Fruit fly (Drosophila melanogaster) whole organism, embryonic: ENCODE measurements around the gene CG32299.

Experiments
- BtbVII ChIP-seq: fragments of 200-800 bp; sonication (Bioruptor generic); optimal IDR thresholded peaks from 3 replicates; lab custom pipeline; 2017; ENCODE audit warnings: missing biosample characterization, mild to moderate bottlenecking, missing genetic modification characterization
- CG10267 ChIP-seq: fragments of 200-800 bp; sonication (Bioruptor generic); optimal IDR thresholded peaks from 2 replicates; lab custom pipeline; 2018; ENCODE audit warnings: missing biosample characterization, mild to moderate bottlenecking, missing genetic modification characterization, moderate library complexity
- CG17328 ChIP-seq: fragments of 200-800 bp; sonication (Bioruptor generic); IDR thresholded peaks from 2 replicates; pipeline ENCODE4 v1.3.6; 2022; ENCODE audit warnings: missing biosample characterization, missing genetic modification characterization
- CG17802 ChIP-seq: fragments of 200-800 bp; sonication (Bioruptor generic); optimal IDR thresholded peaks from 2 replicates; lab custom pipeline; 2018; ENCODE audit warnings: missing biosample characterization, mild to moderate bottlenecking, missing genetic modification characterization, moderate library complexity
- CG18599 ChIP-seq: fragments of 200-800 bp; sonication (Bioruptor generic); optimal IDR thresholded peaks from 3 replicates; lab custom pipeline; 2017; ENCODE audit warnings: missing biosample characterization, missing genetic modification characterization, mild to moderate bottlenecking, moderate library complexity, missing genetic modification reagents
- CG31441 ChIP-seq: fragments of 200-800 bp; sonication (Bioruptor generic); IDR thresholded peaks from 2 replicates; pipeline ENCODE4 v1.3.6; 2022; ENCODE audit warnings: missing biosample characterization, missing genetic modification characterization
- CG7556 ChIP-seq: fragments of 200-800 bp; sonication (Bioruptor generic); optimal IDR thresholded peaks from 2 replicates; lab custom pipeline; 2017; ENCODE audit warnings: missing biosample characterization, mild to moderate bottlenecking, missing genetic modification characterization
- CG8290 ChIP-seq, 3 experiments: fragments of 200-800 bp; sonication (Bioruptor generic); optimal IDR thresholded peaks; 2 replicates each; lab custom pipeline; 2016 to 2019; ENCODE audit warnings: missing biosample characterization in 3 of 3, missing genetic modification characterization in 3 of 3, mild to moderate bottlenecking in 2 of 3, moderate library complexity in 1 of 3
- Dek ChIP-seq: fragments of 200-800 bp; sonication (Bioruptor generic); optimal IDR thresholded peaks from 3 replicates; lab custom pipeline; 2019; ENCODE audit warnings: missing biosample characterization, mild to moderate bottlenecking, missing genetic modification characterization, moderate library complexity
- Drgx ChIP-seq: fragments of 200-800 bp; sonication (Bioruptor generic); IDR thresholded peaks from 2 replicates; pipeline ENCODE4 v1.3.6; 2022; ENCODE audit warnings: missing biosample characterization, missing genetic modification characterization
- Eip74EF ChIP-seq, 2 experiments: fragments of 200-800 bp in 1 of 2; fragments of >200 bp in 1 of 2; sonication (Bioruptor generic) in 1 of 2; optimal IDR thresholded peaks; 2 replicates each; lab custom pipeline; 2017 to 2019; ENCODE audit warnings: missing biosample characterization in 2 of 2, missing genetic modification characterization in 2 of 2, mild to moderate bottlenecking in 1 of 2, moderate library complexity in 1 of 2
- Hsf ChIP-seq: fragments of 200-800 bp; sonication (Bioruptor generic); optimal IDR thresholded peaks from 3 replicates; lab custom pipeline; 2016; ENCODE audit warnings: missing biosample characterization, missing genetic modification characterization
- Nf-YB ChIP-seq: fragments of 200-800 bp; sonication (Bioruptor generic); optimal IDR thresholded peaks from 3 replicates; lab custom pipeline; 2019; ENCODE audit warnings: missing biosample characterization, mild to moderate bottlenecking, missing genetic modification characterization, moderate library complexity
- Oli ChIP-seq: fragments of 200-800 bp; sonication (Bioruptor generic); optimal IDR thresholded peaks from 2 replicates; lab custom pipeline; 2018; ENCODE audit warnings: missing biosample characterization, mild to moderate bottlenecking, missing genetic modification characterization, moderate library complexity
- Ssrp ChIP-seq: fragments of 200-800 bp; sonication (Bioruptor generic); optimal IDR thresholded peaks from 2 replicates; lab custom pipeline; 2018; ENCODE audit warnings: missing biosample characterization, mild to moderate bottlenecking, missing genetic modification characterization, moderate library complexity
- Taf1 ChIP-seq: fragments of 200-800 bp; sonication (Bioruptor generic); IDR thresholded peaks from 2 replicates; pipeline ENCODE4 v1.3.6; 2022; ENCODE audit warnings: missing biosample characterization, missing genetic modification characterization
- ara ChIP-seq: fragments of 200-800 bp; sonication (Bioruptor generic); IDR thresholded peaks from 2 replicates; pipeline ENCODE4 v1.3.6; 2022; ENCODE audit warnings: missing biosample characterization, missing genetic modification characterization
- bsh ChIP-seq, 2 experiments: fragments of 200-800 bp; sonication (Bioruptor generic); optimal IDR thresholded peaks; 2 replicates each; lab custom pipeline; 2017 to 2018; ENCODE audit warnings: mild to moderate bottlenecking in 2 of 2, missing biosample characterization in 2 of 2, missing genetic modification characterization in 2 of 2, moderate library complexity in 1 of 2
- chm ChIP-seq: fragments of 200-800 bp; sonication (Bioruptor generic); IDR thresholded peaks from 2 replicates; pipeline ENCODE4 v1.3.6; 2022; ENCODE audit warnings: missing biosample characterization, missing genetic modification characterization
- ems ChIP-seq: fragments of 200-800 bp; sonication (Bioruptor generic); optimal IDR thresholded peaks from 3 replicates; lab custom pipeline; 2016; ENCODE audit warnings: missing biosample characterization, missing genetic modification characterization
- ewg ChIP-seq: fragments of 200-800 bp; sonication (Bioruptor generic); optimal IDR thresholded peaks from 3 replicates; lab custom pipeline; 2017; ENCODE audit warnings: mild to moderate bottlenecking, missing biosample characterization, missing genetic modification reagents, missing genetic modification characterization
- exex ChIP-seq: fragments of 200-800 bp; sonication (Bioruptor generic); optimal IDR thresholded peaks from 4 replicates; lab custom pipeline; 2018; ENCODE audit warnings: missing biosample characterization, mild to moderate bottlenecking, missing genetic modification characterization, moderate library complexity
- gce ChIP-seq: fragments of 200-800 bp; sonication (Bioruptor generic); IDR thresholded peaks from 3 replicates; pipeline ENCODE4 v1.3.6; 2022; ENCODE audit warnings: missing biosample characterization, missing genetic modification characterization
- gem ChIP-seq: fragments of 200-800 bp; sonication (Bioruptor generic); optimal IDR thresholded peaks from 2 replicates; lab custom pipeline; 2019; ENCODE audit warnings: missing biosample characterization, mild to moderate bottlenecking, missing genetic modification characterization, moderate library complexity
- grau ChIP-seq: fragments of 200-800 bp; optimal IDR thresholded peaks from 3 replicates; lab custom pipeline; 2019; ENCODE audit warnings: missing biosample characterization, mild to moderate bottlenecking, missing genetic modification characterization, moderate library complexity
- hb ChIP-seq: fragments of 200-800 bp; sonication (Bioruptor generic); IDR thresholded peaks from 3 replicates; pipeline ENCODE4 v1.3.6; 2022; ENCODE audit warnings: missing biosample characterization, missing genetic modification characterization; ENCODE audit not compliant: partially characterized antibody
- lab ChIP-seq: fragments of 200-800 bp; sonication (Bioruptor generic); optimal IDR thresholded peaks from 3 replicates; lab custom pipeline; 2017; ENCODE audit warnings: missing biosample characterization, missing genetic modification characterization, mild to moderate bottlenecking, moderate library complexity, missing genetic modification reagents
- lbe ChIP-seq: fragments of 200-800 bp; sonication (Bioruptor generic); optimal IDR thresholded peaks from 2 replicates; lab custom pipeline; 2016; ENCODE audit warnings: missing biosample characterization, mild to moderate bottlenecking, missing genetic modification characterization
- maf-S ChIP-seq: fragments of 200-800 bp; sonication (Bioruptor generic); optimal IDR thresholded peaks from 2 replicates; lab custom pipeline; 2016; ENCODE audit warnings: missing biosample characterization, missing genetic modification characterization
- nom ChIP-seq: fragments of 200-800 bp; sonication (Bioruptor generic); optimal IDR thresholded peaks from 2 replicates; lab custom pipeline; 2017; ENCODE audit warnings: missing biosample characterization, missing genetic modification characterization, mild to moderate bottlenecking, moderate library complexity, missing genetic modification reagents
- so ChIP-seq: fragments of 200-800 bp; sonication (Bioruptor generic); IDR thresholded peaks from 3 replicates; pipeline ENCODE4 v1.3.6; 2022; ENCODE audit warnings: missing biosample characterization, missing genetic modification characterization
- tna ChIP-seq: fragments of 200-800 bp; sonication (Bioruptor generic); IDR thresholded peaks from 2 replicates; pipeline ENCODE4 v1.3.6; 2022; ENCODE audit warnings: missing biosample characterization, missing genetic modification characterization; ENCODE audit not compliant: partially characterized antibody
- trem ChIP-seq: fragments of 200-800 bp; optimal IDR thresholded peaks from 3 replicates; lab custom pipeline; 2019; ENCODE audit warnings: missing biosample characterization, mild to moderate bottlenecking, missing genetic modification characterization, moderate library complexity
- unpg ChIP-seq: fragments of 200-800 bp; sonication (Bioruptor generic); optimal IDR thresholded peaks from 3 replicates; lab custom pipeline; 2018; ENCODE audit warnings: missing biosample characterization, mild to moderate bottlenecking, missing genetic modification characterization, moderate library complexity
- zen ChIP-seq: fragments of 200-800 bp; sonication (Bioruptor generic); optimal IDR thresholded peaks from 3 replicates; lab custom pipeline; 2018; ENCODE audit warnings: missing biosample characterization, mild to moderate bottlenecking, missing genetic modification characterization, moderate library complexity
- zfh1 ChIP-seq: fragments of 200-800 bp; sonication (Bioruptor generic); IDR thresholded peaks from 3 replicates; pipeline ENCODE4 v1.3.6; 2022; ENCODE audit warnings: missing biosample characterization, missing genetic modification characterization
- zfh2 ChIP-seq: fragments of 200-800 bp; sonication (Bioruptor generic); optimal IDR thresholded peaks from 2 replicates; lab custom pipeline; 2016; ENCODE audit warnings: missing biosample characterization, missing genetic modification characterization

CG32299 gene

DNA sequence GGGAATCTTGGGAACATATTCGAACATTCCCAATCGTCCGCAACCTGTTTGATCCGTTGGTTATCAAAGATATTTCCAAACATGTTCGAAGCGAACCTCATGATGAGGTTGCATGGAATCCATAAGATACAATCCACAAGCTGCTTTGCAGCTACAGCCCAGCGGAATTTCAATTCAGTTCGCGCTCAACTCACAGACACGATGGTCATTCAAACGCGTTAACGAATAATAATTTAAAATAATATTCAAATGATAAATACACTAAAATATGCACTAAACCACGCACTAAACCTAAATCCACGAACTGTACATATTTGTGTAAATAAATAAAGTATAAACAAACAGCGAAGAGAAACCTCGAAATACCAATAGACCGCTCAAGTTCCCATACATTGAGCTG is 3.0 kb downstream of the CG32299 start (continued):
- TF ChIP-seq CG8290 (GFP tag; optimal IDR thresholded peaks at IDR 0.05; lab: Kevin White, UChicago) = no peak
- no peak for TF ChIP-seq CG8290 (tag; optimal IDR thresholded peaks at IDR 0.05; lab: Kevin White, UChicago)
- no peak for TF ChIP-seq zen (tag; lab: Kevin White, UChicago)
- peak; percentile 38 for TF ChIP-seq lbe
- TF ChIP-seq BtbVII = no peak
- TF ChIP-seq CG17802 (tag; lab: Kevin White, UChicago) = no peak
- no peak for TF ChIP-seq ewg (GFP tag; lab: Kevin White, UChicago)
- no peak for TF ChIP-seq ems (GFP tag; lab: Kevin White, UChicago)
- no peak for TF ChIP-seq zfh1
- TF ChIP-seq Ssrp (tag; lab: Kevin White, UChicago) = no peak
- TF ChIP-seq gce (GFP tag; lab: Robert Waterston, UW) = 0 out of 3 replicates have a peak, but pooled peaks have one; percentile 31
- TF ChIP-seq Oli (tag; lab: Kevin White, UChicago) = no peak
- TF ChIP-seq Eip74EF (GFP tag; optimal IDR thresholded peaks at IDR 0.05; lab: Kevin White, UChicago) = peak in 1 of 2 experiments; percentile 9
- no peak for TF ChIP-seq tna (GFP tag; lab: Robert Waterston, UW)
- no peak for TF ChIP-seq Hsf (GFP tag; lab: Kevin White, UChicago)
- peak; percentile 25 for TF ChIP-seq lab
- peak; percentile 2 for TF ChIP-seq gem (tag; lab: Kevin White, UChicago)

DNA sequence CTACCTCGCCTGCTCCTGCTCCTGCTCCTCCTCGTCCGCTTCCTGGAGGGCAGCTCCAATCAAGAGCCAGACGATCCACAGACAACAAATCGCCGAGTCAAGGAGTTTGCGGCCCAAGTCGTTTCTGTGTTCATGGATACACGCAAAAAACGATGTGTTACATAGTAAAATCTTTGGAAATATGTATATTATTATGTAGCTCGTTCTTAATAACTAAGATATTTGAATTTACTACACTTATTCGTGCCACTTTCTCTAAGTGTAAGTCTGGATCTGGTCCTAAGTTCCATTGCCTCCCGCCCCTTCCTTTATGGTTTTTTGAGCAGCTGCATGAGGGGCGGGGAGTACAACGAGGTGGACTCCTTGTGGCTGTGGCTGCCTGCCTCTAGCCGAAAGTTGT is 4.4 kb downstream of the CG32299 start:
- TF ChIP-seq unpg (GFP tag; lab: Kevin White, UChicago) = no peak
- TF ChIP-seq grau (tag; lab: Kevin White, UChicago) = no peak
- no peak for TF ChIP-seq so (GFP tag; lab: Robert Waterston, UW)
- no peak for TF ChIP-seq maf-S
- no peak for TF ChIP-seq trem (tag; lab: Kevin White, UChicago)
- TF ChIP-seq chm (GFP tag; lab: Robert Waterston, UW) = no peak
- peak; percentile 58 for TF ChIP-seq nom (GFP tag; lab: Kevin White, UChicago)
- TF ChIP-seq CG31441 = no peak
- TF ChIP-seq ara (GFP tag; lab: Robert Waterston, UW) = no peak
- TF ChIP-seq ems (GFP tag; lab: Kevin White, UChicago) = no peak
- no peak for TF ChIP-seq Nf-YB (GFP tag; lab: Kevin White, UChicago)
- TF ChIP-seq Drgx (GFP tag; lab: Robert Waterston, UW) = peak; percentile 55
- TF ChIP-seq bsh (GFP tag; optimal IDR thresholded peaks at IDR 0.05; lab: Kevin White, UChicago) = peak in 1 of 2 experiments; percentile 27
- no peak for TF ChIP-seq hb (GFP tag; lab: Robert Waterston, UW)
- no peak for TF ChIP-seq CG18599
- TF ChIP-seq Dek (tag; lab: Kevin White, UChicago) = no peak
- TF ChIP-seq CG10267 (tag; lab: Kevin White, UChicago) = no peak
- no peak for TF ChIP-seq CG7556
- no peak for TF ChIP-seq zfh2 (GFP tag; lab: Kevin White, UChicago)
- no peak for TF ChIP-seq Taf1
- no peak for TF ChIP-seq exex (tag; lab: Kevin White, UChicago)
- TF ChIP-seq CG17328 (GFP tag; lab: Robert Waterston, UW) = no peak
- TF ChIP-seq Eip74EF (GFP tag; optimal IDR thresholded peaks at IDR 0.05; lab: Kevin White, UChicago) = no peak
